Worm (Caenorhabditis elegans) whole organism, late embryonic: ENCODE measurements around the gene C16C10.13.

Experiments
- ceh-34 ChIP-seq: sonication (generic microtip); optimal IDR thresholded peaks from 2 replicates; lab custom pipeline; 2016; ENCODE audit warnings: mild to moderate bottlenecking, missing genetic modification characterization, missing compliant biosample characterization
- ceh-48 ChIP-seq: sonication (generic microtip); optimal IDR thresholded peaks from 2 replicates; lab custom pipeline; 2016; ENCODE audit warnings: missing genetic modification characterization, inconsistent platforms, missing compliant biosample characterization
- mec-3 ChIP-seq: sonication (generic microtip); optimal IDR thresholded peaks from 2 replicates; lab custom pipeline; 2016; ENCODE audit warnings: borderline replicate concordance, missing genetic modification characterization, missing compliant biosample characterization
- sox-2 ChIP-seq: fragments of 200-800 bp; sonication (Bioruptor generic); IDR thresholded peaks from 2 replicates; pipeline ENCODE4 v1.3.6; 2022; ENCODE audit warnings: missing genetic modification reagents, missing genetic modification characterization, missing compliant biosample characterization

ce11 chrIII:4187845-4188244 is 11.6 kb downstream of the C16C10.13 start, which contains the start of gene R74.2:
- no peak for TF ChIP-seq ceh-48
- TF ChIP-seq mec-3 (tag; lab: Kevin White, UChicago), result no peak
- TF ChIP-seq ceh-34 (tag; lab: Kevin White, UChicago), result no peak
- no peak for TF ChIP-seq sox-2
